Fruit fly (Drosophila melanogaster) Kc167 (cell line): ENCODE data around the gene CG13385.

Experiments
- Sin3A ChIP-seq: fragments of >200 bp; optimal IDR thresholded peaks from 2 replicates; lab custom pipeline; 2018; ENCODE audit warnings: missing external identifiers
- insv ChIP-seq: fragments of >200 bp; optimal IDR thresholded peaks from 3 replicates; lab custom pipeline; 2018; ENCODE audit warnings: missing external identifiers
- ttk ChIP-seq: sonication (Bioruptor generic); optimal IDR thresholded peaks from 2 replicates; lab custom pipeline; 2017; ENCODE audit warnings: missing external identifiers

DNA sequence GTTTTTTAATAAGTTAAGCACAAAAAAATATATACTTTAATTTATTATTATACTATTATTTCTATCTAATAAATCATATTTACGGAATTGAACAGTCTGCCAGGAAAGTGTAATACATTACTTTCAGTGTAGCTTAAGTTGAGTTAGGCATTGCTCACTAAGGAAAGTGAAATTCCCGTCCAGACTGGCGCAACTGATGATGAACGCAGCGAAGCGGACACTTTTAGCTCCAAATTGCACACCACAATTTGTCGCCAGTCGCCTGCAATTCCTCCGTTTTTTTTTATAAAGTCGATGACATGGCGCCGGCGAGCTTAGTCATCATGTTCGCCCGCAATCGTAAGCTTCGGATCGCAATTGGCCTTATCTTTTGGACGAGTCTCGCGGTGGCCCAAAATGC lies 2.3 kb downstream of the CG13385 start, which contains the start of gene CG13386:
- TF ChIP-seq insv (lab: Kevin White, UChicago) (no peak), ttk (lab: Kevin White, UChicago) (no peak), Sin3A (lab: Kevin White, UChicago) (no peak)
